Fruit fly (Drosophila melanogaster) ovary, adult (tissue): Measurements from ENCODE around the gene CG32679.

ENCODE experiments used
- CG17801 ChIP-seq: fragments of 200-800 bp; optimal IDR thresholded peaks from 2 replicates; lab custom pipeline; 2019; ENCODE audit warnings: missing biosample characterization, mild to moderate bottlenecking, missing genetic modification characterization, moderate library complexity; ENCODE audit not compliant: partially characterized antibody

CG32679 gene

dm6 chrX:10322292-10322691 is 45.0 kb downstream of the CG32679 start:
- no peak for TF ChIP-seq CG17801 (GFP tag; lab: Kevin White, UChicago)

DNA sequence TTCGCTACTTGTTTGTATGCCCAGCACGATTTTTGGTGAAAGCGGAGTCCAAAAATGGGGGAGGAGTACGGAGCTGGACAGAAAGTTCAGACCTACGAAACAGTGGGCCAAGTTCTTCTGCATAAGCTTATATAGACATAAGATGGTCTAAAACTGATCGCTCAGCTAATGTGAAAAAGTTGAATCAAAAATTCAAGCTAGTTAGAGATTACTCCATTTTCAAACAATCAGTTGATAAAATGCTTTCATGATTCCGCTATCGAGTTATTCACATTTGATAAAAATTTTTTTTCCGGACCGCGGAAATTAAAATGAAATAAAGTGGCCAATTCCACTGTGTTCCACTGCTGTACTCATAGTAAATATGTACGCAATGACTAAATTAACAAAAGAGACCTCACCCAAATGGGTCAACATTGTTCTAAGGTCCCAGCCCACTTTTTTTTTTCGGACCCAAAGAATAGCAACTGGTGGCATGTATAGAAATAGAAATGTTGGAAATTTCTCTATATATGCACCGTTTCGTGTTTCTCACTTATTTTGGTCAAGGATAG is 46.8 kb downstream of the CG32679 start:
- no peak for TF ChIP-seq CG17801 (GFP tag; lab: Kevin White, UChicago)

DNA sequence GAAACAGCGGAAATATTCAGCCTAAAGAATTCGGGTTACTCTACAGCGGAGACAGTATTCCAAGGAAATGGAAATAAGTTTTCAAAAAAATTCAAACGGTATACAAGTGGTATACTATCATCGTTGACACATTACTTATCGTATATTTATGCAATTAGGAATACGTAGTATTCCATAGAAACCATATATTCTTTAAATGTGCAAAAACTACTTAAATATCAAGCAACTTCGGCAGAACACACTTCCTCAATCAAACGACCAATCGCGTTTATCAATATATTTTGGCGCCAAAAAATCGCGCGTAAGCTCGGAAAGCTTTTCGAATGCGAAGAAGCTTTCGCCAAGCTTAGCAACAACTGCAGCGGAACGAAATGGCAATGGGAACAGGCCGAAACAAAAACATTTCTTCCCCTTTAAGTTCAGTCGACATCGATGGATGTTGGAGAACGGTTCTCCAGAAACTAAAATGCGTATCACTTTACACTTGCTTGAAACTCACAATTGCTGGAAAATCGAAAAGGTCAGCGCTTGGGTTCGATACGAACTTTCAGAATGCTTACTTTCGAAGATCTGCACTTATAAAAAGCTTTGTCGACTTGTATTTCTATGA is 48.2 kb downstream of the CG32679 start:
- TF ChIP-seq CG17801 (GFP tag; lab: Kevin White, UChicago) = peak; percentile 39

dm6 chrX:10318416-10318961 is 48.8 kb downstream of the CG32679 start:
- TF ChIP-seq CG17801 (GFP tag; lab: Kevin White, UChicago) = no peak
